Worm (Caenorhabditis elegans): ENCODE results near the gene K02E7.1.

ce11 chrII:1106914-1107597 is 24.1 kb downstream of the K02E7.1 start, which contains the start of gene col-40:
- TF ChIP-seq ZK546.5 (tag; optimal IDR thresholded peaks at IDR 0.05) (no peak), nhr-25 (tag; optimal IDR thresholded peaks at IDR 0.05; ENCODE audit: borderline replicate concordance, insufficient read depth) (no peak), snpc-4 (tag; optimal IDR thresholded peaks at IDR 0.05) (no peak), R02D3.7 (tag; optimal IDR thresholded peaks at IDR 0.05) (no peak), nhr-11 (tag; optimal IDR thresholded peaks at IDR 0.05) (no peak), fos-1 (tag; optimal IDR thresholded peaks at IDR 0.05) (no peak), daf-8 (GFP tag; IDR thresholded peaks at IDR 0.05) (no peak), snpc-1.2 (GFP tag; IDR thresholded peaks at IDR 0.05) (no peak), nhr-77 (tag; optimal IDR thresholded peaks at IDR 0.05) (no peak), ztf-11 (tag; optimal IDR thresholded peaks at IDR 0.05) (no peak), mep-1 (tag; optimal IDR thresholded peaks at IDR 0.05) (no peak), cey-2 (tag; optimal IDR thresholded peaks at IDR 0.05; ENCODE audit: borderline replicate concordance, insufficient read depth) (no peak), php-3 (GFP tag; IDR thresholded peaks at IDR 0.05) (no peak), egl-27 (tag; optimal IDR thresholded peaks at IDR 0.05) (no peak)

All from whole organism, L4 larva.